Fruit fly (Drosophila melanogaster): ENCODE results near the gene CG3662.

The CG3662 gene

dm6 chr2L:852647-853111, 31.6 kb downstream of the CG3662 start, which contains the start of the genes CG4291 and kraken:
CG4291 (minus strand) TSS chr2L:852730.
kraken (plus strand) TSS chr2L:852768.
- TF ChIP-seq h (optimal IDR thresholded peaks at IDR 0.05) (peak; percentile 56), Sin3A (optimal IDR thresholded peaks at IDR 0.05) (no peak), insv (optimal IDR thresholded peaks at IDR 0.05) (peak; percentile 3)

DNA sequence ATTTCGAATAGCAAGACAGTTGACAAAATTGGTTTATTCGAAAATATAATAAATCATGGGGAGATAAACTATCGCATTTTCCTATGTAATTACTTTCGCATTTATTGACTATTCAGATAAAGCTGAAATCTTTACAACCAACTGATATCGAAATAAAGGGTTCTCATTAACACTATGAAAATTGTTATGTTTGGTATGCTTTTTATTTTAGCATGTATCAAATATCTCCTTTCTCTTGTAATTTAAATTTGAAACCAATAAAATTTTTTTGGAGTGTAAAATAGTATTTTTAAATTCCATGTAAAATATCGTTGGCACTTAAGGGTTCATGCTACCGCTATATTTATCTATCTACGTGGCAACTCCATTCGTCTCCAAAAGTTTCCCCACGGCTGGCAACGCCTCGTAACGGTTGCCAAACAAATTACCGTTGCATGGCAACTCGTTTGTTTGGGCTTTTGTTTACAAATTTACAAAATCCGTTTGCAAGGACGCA, 34.0 kb downstream of the CG3662 start, which contains the start of gene CG13949:
Gene CG13949, plus strand, starts transcription at position 286 of the 496 bp plus-strand sequence.
- TF ChIP-seq Sin3A (optimal IDR thresholded peaks at IDR 0.05) (no peak), insv (optimal IDR thresholded peaks at IDR 0.05) (no peak), Myc (optimal IDR thresholded peaks at IDR 0.05) (no peak), ttk (optimal IDR thresholded peaks at IDR 0.05) (no peak)

DNA sequence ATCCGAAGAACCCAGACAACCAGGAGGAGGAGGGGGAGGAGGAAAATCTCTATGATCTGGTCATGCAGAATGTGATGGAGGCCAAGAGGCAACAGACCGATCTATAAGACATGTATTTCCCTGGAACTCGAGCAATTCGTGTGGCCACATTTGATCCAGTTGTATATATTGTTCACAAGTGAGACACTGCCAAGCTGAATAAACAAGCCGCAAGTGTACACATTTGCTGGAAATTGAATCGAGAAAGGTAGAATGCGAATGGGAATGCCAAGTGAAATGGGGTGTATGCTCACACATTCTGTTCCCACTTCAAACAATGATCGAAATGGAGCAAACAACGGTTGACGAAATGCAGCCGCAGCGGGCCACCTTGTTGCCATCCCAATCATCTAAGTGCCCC, 34.9 kb downstream of the CG3662 start:
- TF ChIP-seq insv (optimal IDR thresholded peaks at IDR 0.05) (no peak), h (optimal IDR thresholded peaks at IDR 0.05) (no peak), psq (optimal IDR thresholded peaks at IDR 0.05) (no peak), Sin3A (optimal IDR thresholded peaks at IDR 0.05) (no peak), Myc (optimal IDR thresholded peaks at IDR 0.05) (no peak), ttk (optimal IDR thresholded peaks at IDR 0.05) (no peak)

dm6 chr2L:856690-857488, 35.8 kb downstream of the CG3662 start:
- TF ChIP-seq ttk (optimal IDR thresholded peaks at IDR 0.05) (no peak), psq (optimal IDR thresholded peaks at IDR 0.05) (no peak), Sin3A (optimal IDR thresholded peaks at IDR 0.05) (no peak), Myc (optimal IDR thresholded peaks at IDR 0.05) (no peak), h (optimal IDR thresholded peaks at IDR 0.05) (no peak), insv (optimal IDR thresholded peaks at IDR 0.05) (no peak)

dm6 chr2L:857897-858517, 36.9 kb downstream of the CG3662 start:
- TF ChIP-seq h (optimal IDR thresholded peaks at IDR 0.05) (no peak), psq (optimal IDR thresholded peaks at IDR 0.05) (no peak), Sin3A (optimal IDR thresholded peaks at IDR 0.05) (no peak), ttk (optimal IDR thresholded peaks at IDR 0.05) (no peak), insv (optimal IDR thresholded peaks at IDR 0.05) (no peak)

DNA sequence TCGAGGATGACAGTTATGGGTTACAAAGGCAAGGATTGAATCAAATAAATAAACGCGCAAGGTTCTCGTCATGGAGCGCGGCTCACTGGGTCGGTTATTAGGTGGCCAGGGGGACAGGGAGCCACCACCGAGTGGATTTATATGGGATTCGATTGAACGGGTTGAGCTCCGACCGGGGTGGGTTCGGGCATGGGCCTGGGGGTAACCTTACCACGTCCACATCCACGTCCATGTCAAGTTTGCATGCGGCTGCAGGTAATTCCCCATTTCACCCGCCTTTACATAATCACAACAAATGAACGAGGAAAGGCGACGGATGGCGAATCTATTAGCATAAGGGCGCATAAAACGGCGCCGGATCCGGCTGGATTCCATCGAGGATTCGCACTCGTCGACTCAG, 38.8 kb downstream of the CG3662 start, which contains the start of gene CG13950:
Gene CG13950, plus strand, starts transcription at position 301 of the 400 bp plus-strand sequence.
- TF ChIP-seq insv (optimal IDR thresholded peaks at IDR 0.05) (no peak), h (optimal IDR thresholded peaks at IDR 0.05) (no peak), Sin3A (optimal IDR thresholded peaks at IDR 0.05) (no peak), psq (optimal IDR thresholded peaks at IDR 0.05) (no peak), Myc (optimal IDR thresholded peaks at IDR 0.05) (no peak), ttk (optimal IDR thresholded peaks at IDR 0.05) (no peak)

dm6 chr2L:865851-866250, 44.8 kb downstream of the CG3662 start:
- TF ChIP-seq ttk (optimal IDR thresholded peaks at IDR 0.05) (no peak), Myc (optimal IDR thresholded peaks at IDR 0.05) (no peak), Sin3A (optimal IDR thresholded peaks at IDR 0.05) (no peak), psq (optimal IDR thresholded peaks at IDR 0.05) (no peak), h (optimal IDR thresholded peaks at IDR 0.05) (no peak), insv (optimal IDR thresholded peaks at IDR 0.05) (no peak)

dm6 chr2L:866950-867744, 46.1 kb downstream of the CG3662 start:
- TF ChIP-seq psq (optimal IDR thresholded peaks at IDR 0.05) = no peak
- TF ChIP-seq h (optimal IDR thresholded peaks at IDR 0.05) = no peak
- no peak for TF ChIP-seq Sin3A (optimal IDR thresholded peaks at IDR 0.05)
- no peak for TF ChIP-seq Myc (optimal IDR thresholded peaks at IDR 0.05)
- TF ChIP-seq insv (optimal IDR thresholded peaks at IDR 0.05) = no peak
- TF ChIP-seq ttk (optimal IDR thresholded peaks at IDR 0.05) = no peak

- TF ChIP-seq ttk (optimal IDR thresholded peaks at IDR 0.05) (no peak), Myc (optimal IDR thresholded peaks at IDR 0.05) (no peak), h (optimal IDR thresholded peaks at IDR 0.05) (no peak), insv (optimal IDR thresholded peaks at IDR 0.05) (no peak), Sin3A (optimal IDR thresholded peaks at IDR 0.05) (no peak), psq (optimal IDR thresholded peaks at IDR 0.05) (no peak)
Measured at dm6 chr2L:867899-868605, 47.0 kb downstream of the CG3662 start, which contains the start of gene aru. aru (minus strand) TSS chr2L:868354.

- TF ChIP-seq Sin3A (optimal IDR thresholded peaks at IDR 0.05) (no peak), psq (optimal IDR thresholded peaks at IDR 0.05) (no peak), Myc (optimal IDR thresholded peaks at IDR 0.05) (no peak), ttk (optimal IDR thresholded peaks at IDR 0.05) (peak; percentile 51), h (optimal IDR thresholded peaks at IDR 0.05) (no peak), insv (optimal IDR thresholded peaks at IDR 0.05) (no peak)
Measured at dm6 chr2L:868961-869360, 47.9 kb downstream of the CG3662 start.

- TF ChIP-seq insv (optimal IDR thresholded peaks at IDR 0.05) = no peak
- TF ChIP-seq Myc (optimal IDR thresholded peaks at IDR 0.05) = no peak
- TF ChIP-seq psq (optimal IDR thresholded peaks at IDR 0.05) = no peak
- TF ChIP-seq Sin3A (optimal IDR thresholded peaks at IDR 0.05) = no peak
- TF ChIP-seq ttk (optimal IDR thresholded peaks at IDR 0.05) = no peak
- no peak for TF ChIP-seq h (optimal IDR thresholded peaks at IDR 0.05)
Measured at dm6 chr2L:869497-870040, 48.5 kb downstream of the CG3662 start, which contains the start of gene dbe. dbe (minus strand) TSS chr2L:869857.

Measured in Kc167 (cell line).